Worm (Caenorhabditis elegans): ENCODE data around the gene vha-18.

Gene vha-18

DNA sequence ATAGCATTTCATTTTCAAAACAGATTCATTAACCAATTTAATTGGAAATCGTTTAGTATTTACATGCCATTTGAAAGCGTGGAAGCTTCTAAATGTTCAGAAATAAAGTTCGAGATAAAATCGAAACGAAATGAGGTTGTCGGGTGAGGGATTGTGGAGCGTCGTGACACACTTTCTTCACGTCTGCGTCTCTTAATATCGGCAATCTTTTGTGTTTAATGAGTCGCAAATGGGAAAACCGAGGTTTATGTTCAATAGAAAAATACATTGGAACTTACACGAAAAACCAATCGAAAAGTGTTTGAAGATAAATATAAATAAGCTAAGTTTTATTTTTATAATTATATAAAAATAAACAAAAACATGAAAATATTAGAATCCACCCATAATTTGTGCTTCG is 47.5 kb upstream of the vha-18 start (continued):
- TF ChIP-seq nhr-20 (tag; optimal IDR thresholded peaks at IDR 0.05) (no peak), nhr-19 (GFP tag; conservative IDR thresholded peaks at IDR 0.05) (no peak)

DNA sequence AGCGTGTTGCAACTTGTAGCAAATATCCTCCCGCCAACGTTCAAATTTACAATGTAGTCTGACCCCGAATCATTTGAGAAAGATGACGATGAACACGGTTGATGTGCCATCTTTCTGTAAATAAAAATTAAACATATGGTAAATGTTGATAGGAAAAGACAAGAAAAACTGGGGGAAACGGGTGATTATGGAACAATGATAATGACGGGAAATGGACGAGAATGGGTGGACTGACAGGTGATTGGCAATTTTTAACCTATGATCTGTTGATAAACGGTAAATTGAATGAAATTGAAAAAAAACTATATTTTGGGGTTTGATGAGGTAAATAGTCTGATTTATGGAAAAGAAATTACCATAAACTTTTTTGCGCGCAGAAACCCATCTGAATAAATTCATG is 47.0 kb upstream of the vha-18 start, which contains the start of gene T23B12.6:
T23B12.6 (minus strand) TSS at position 114 of the 400 bp plus-strand sequence.
- TF ChIP-seq nhr-90 (tag; optimal IDR thresholded peaks at IDR 0.05; ENCODE audit: poor library complexity) (no peak), elt-2 (tag; optimal IDR thresholded peaks at IDR 0.05) (peak; percentile 25), snpc-4 (tag; optimal IDR thresholded peaks at IDR 0.05) (no peak), aha-1 (tag; optimal IDR thresholded peaks at IDR 0.05) (no peak), nhr-47 (tag; optimal IDR thresholded peaks at IDR 0.05) (no peak), lin-15B (tag; optimal IDR thresholded peaks at IDR 0.05) (no peak)

DNA sequence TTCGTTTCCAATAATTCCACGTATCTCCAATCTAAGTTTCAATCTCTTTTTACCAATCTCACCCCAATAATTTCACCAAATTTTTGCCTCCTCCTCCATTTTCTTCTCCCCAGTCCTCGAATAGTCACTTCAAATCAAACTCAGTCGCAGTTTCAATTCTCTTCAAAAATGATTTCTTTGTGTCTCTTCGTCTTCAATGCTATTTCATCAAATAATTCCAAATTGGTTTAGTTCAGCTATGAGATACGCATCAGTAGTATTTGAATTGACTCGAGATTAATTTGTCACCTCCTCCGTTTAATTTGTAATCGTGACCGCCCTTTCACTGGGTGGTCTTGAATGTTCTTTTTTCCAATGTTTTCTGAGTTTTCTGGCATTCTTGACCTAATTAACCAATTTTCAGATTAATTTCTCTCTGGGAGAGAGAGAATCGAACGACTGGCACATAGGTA is 41.7 kb upstream of the vha-18 start, which contains the start of gene T23B12.11:
T23B12.11 (plus strand) TSS at position 402 of the 452 bp plus-strand sequence.
- TF ChIP-seq irx-1 (tag; optimal IDR thresholded peaks at IDR 0.05) (peak; percentile 21), tbx-2 (tag; optimal IDR thresholded peaks at IDR 0.05) (peak; percentile 10), snu-23 (GFP tag; optimal IDR thresholded peaks at IDR 0.05) (peak; percentile 40), unc-130 (tag; optimal IDR thresholded peaks at IDR 0.05) (no peak), nhr-77 (tag; optimal IDR thresholded peaks at IDR 0.05) (no peak), ceh-82 (tag; optimal IDR thresholded peaks at IDR 0.05) (no peak), blmp-1 (tag; optimal IDR thresholded peaks at IDR 0.05) (peak; percentile 20), rnt-1 (tag; optimal IDR thresholded peaks at IDR 0.05) (no peak), F16B12.6 (tag; optimal IDR thresholded peaks at IDR 0.05) (no peak), skn-1 (tag; optimal IDR thresholded peaks at IDR 0.05) (no peak), lin-39 (tag; optimal IDR thresholded peaks at IDR 0.05) (no peak), ceh-63 (GFP tag; optimal IDR thresholded peaks at IDR 0.05) (no peak), nhr-20 (tag; optimal IDR thresholded peaks at IDR 0.05) (peak; percentile 43), nhr-28 (tag; optimal IDR thresholded peaks at IDR 0.05) (no peak), lin-14 (GFP tag; optimal IDR thresholded peaks at IDR 0.05) (peak; percentile 72), C16A3.4 (tag; optimal IDR thresholded peaks at IDR 0.05) (no peak), nhr-85 (tag) (peak; percentile 93), nhr-11 (tag; optimal IDR thresholded peaks at IDR 0.05) (no peak), aly-2 (tag; optimal IDR thresholded peaks at IDR 0.05) (no peak), swsn-7 (tag; optimal IDR thresholded peaks at IDR 0.05) (no peak), tlp-1 (tag; optimal IDR thresholded peaks at IDR 0.05) (no peak), nhr-19 (GFP tag; conservative IDR thresholded peaks at IDR 0.05) (no peak), mep-1 (tag; optimal IDR thresholded peaks at IDR 0.05) (peak; percentile 18), xbp-1 (tag; optimal IDR thresholded peaks at IDR 0.05) (no peak), lir-3 (tag; optimal IDR thresholded peaks at IDR 0.05; ENCODE audit: poor library complexity) (no peak)

- peak; percentile 46 for TF ChIP-seq lin-14 (GFP tag; optimal IDR thresholded peaks at IDR 0.05)
- TF ChIP-seq zip-4 (GFP tag; optimal IDR thresholded peaks at IDR 0.05): no peak
Observed at ce11 chrV:8450690-8451089, 37.4 kb upstream of the vha-18 start.

- no peak for TF ChIP-seq efl-1 (optimal IDR thresholded peaks at IDR 0.05)
- TF ChIP-seq efl-1 (GFP tag; optimal IDR thresholded peaks at IDR 0.05 in 1 of 2): peak in 1 of 2 experiments; percentile 83
- TF ChIP-seq lsy-2 (tag; optimal IDR thresholded peaks at IDR 0.05): peak in 1 of 2 experiments; percentile 19
- TF ChIP-seq swsn-7 (tag; optimal IDR thresholded peaks at IDR 0.05): no peak
- peak; percentile 68 for TF ChIP-seq blmp-1 (tag; optimal IDR thresholded peaks at IDR 0.05)
- TF ChIP-seq nhr-85 (tag): peak; percentile 86
- TF ChIP-seq sptf-1 (tag; optimal IDR thresholded peaks at IDR 0.05): no peak
- TF ChIP-seq hpl-2 (GFP tag; optimal IDR thresholded peaks at IDR 0.05): no peak
- TF ChIP-seq alr-1 (tag; optimal IDR thresholded peaks at IDR 0.05; ENCODE audit: borderline replicate concordance): no peak
- TF ChIP-seq zag-1 (tag; optimal IDR thresholded peaks at IDR 0.05): no peak
- TF ChIP-seq F16B12.6 (tag; optimal IDR thresholded peaks at IDR 0.05): no peak
- TF ChIP-seq ceh-63 (GFP tag; optimal IDR thresholded peaks at IDR 0.05): no peak
- peak; percentile 65 for TF ChIP-seq lin-14 (GFP tag; optimal IDR thresholded peaks at IDR 0.05)
- no peak for TF ChIP-seq pqm-1 (tag; optimal IDR thresholded peaks at IDR 0.05)
- peak; percentile 6 for TF ChIP-seq nhr-20 (tag; optimal IDR thresholded peaks at IDR 0.05)
- TF ChIP-seq elt-3 (tag; optimal IDR thresholded peaks at IDR 0.05): peak in 1 of 6 experiments; percentile 77
- no peak for TF ChIP-seq fkh-4 (tag; optimal IDR thresholded peaks at IDR 0.05; ENCODE audit: borderline replicate concordance)
- no peak for TF ChIP-seq C04F5.9 (tag; optimal IDR thresholded peaks at IDR 0.05)
- TF ChIP-seq nhr-237 (tag; optimal IDR thresholded peaks at IDR 0.05): no peak
Observed at ce11 chrV:8449241-8449640, 36.0 kb upstream of the vha-18 start.

Data from whole organism, L1 larva.